Worm (Caenorhabditis elegans) whole organism, late embryonic: ENCODE measurements around the gene sec-24.1.

ENCODE experiments used
- C38D4.7 ChIP-seq: fragments of 200-800 bp; sonication (Bioruptor generic); optimal IDR thresholded peaks from 2 replicates; lab custom pipeline; 2018; ENCODE audit warnings: mild to moderate bottlenecking, missing genetic modification characterization, moderate library complexity, missing compliant biosample characterization
- F13H6.1 ChIP-seq: sonication (generic microtip); optimal IDR thresholded peaks from 2 replicates; lab custom pipeline; 2016; ENCODE audit warnings: missing genetic modification characterization, missing compliant biosample characterization
- K09A11.1 ChIP-seq: sonication (generic microtip); optimal IDR thresholded peaks from 2 replicates; lab custom pipeline; 2017; ENCODE audit warnings: antibody characterized with exemption, mild to moderate bottlenecking, missing genetic modification characterization, missing compliant biosample characterization; ENCODE audit not compliant: insufficient read depth
- T23F11.4 ChIP-seq: fragments of 200-800 bp; sonication (Bioruptor generic); optimal IDR thresholded peaks from 2 replicates; lab custom pipeline; 2018; ENCODE audit warnings: mild to moderate bottlenecking, missing genetic modification characterization, missing compliant biosample characterization
- Y22D7AL.16 ChIP-seq: sonication (generic microtip); optimal IDR thresholded peaks from 2 replicates; lab custom pipeline; 2016; ENCODE audit warnings: missing genetic modification characterization, missing compliant biosample characterization
- ahr-1 ChIP-seq: sonication (generic microtip); optimal IDR thresholded peaks from 2 replicates; lab custom pipeline; 2016; ENCODE audit warnings: missing genetic modification characterization, missing compliant biosample characterization
- ama-1 ChIP-seq: fragments of 150-350 bp; optimal IDR thresholded peaks from 2 replicates; lab custom pipeline; 2014
- ceh-14 ChIP-seq: sonication (generic microtip); optimal IDR thresholded peaks from 2 replicates; lab custom pipeline; 2016; ENCODE audit warnings: missing genotype, missing genetic modification characterization, missing compliant biosample characterization
- ceh-18 ChIP-seq: sonication (generic microtip); optimal IDR thresholded peaks from 2 replicates; lab custom pipeline; 2016; ENCODE audit warnings: missing genetic modification characterization, missing compliant biosample characterization
- ceh-19 ChIP-seq: fragments of 200-800 bp; sonication (Bioruptor generic); optimal IDR thresholded peaks from 2 replicates; lab custom pipeline; 2018; ENCODE audit warnings: mild to moderate bottlenecking, missing genetic modification characterization, missing compliant biosample characterization
- ceh-22 ChIP-seq: sonication (generic microtip); optimal IDR thresholded peaks from 2 replicates; lab custom pipeline; 2017; ENCODE audit warnings: missing biosample characterization, missing genetic modification characterization
- ceh-30 ChIP-seq: fragments of 150-350 bp; optimal IDR thresholded peaks from 2 replicates; lab custom pipeline; 2014; ENCODE audit warnings: missing biosample characterization, missing genetic modification characterization
- dve-1 ChIP-seq: sonication (generic microtip); optimal IDR thresholded peaks from 2 replicates; lab custom pipeline; 2017; ENCODE audit warnings: antibody characterized with exemption, mild to moderate bottlenecking, missing genetic modification characterization, missing compliant biosample characterization
- elt-2 ChIP-seq: sonication (generic microtip); optimal IDR thresholded peaks from 2 replicates; lab custom pipeline; 2016; ENCODE audit warnings: missing genetic modification reagents, missing genetic modification characterization, missing compliant biosample characterization
- elt-4 ChIP-seq: sonication (generic microtip); optimal IDR thresholded peaks from 2 replicates; lab custom pipeline; 2016; ENCODE audit warnings: missing genetic modification characterization, missing compliant biosample characterization
- ets-4 ChIP-seq: sonication (generic microtip); optimal IDR thresholded peaks from 2 replicates; lab custom pipeline; 2016; ENCODE audit warnings: missing genetic modification characterization, missing compliant biosample characterization
- fax-1 ChIP-seq: sonication (generic microtip); optimal IDR thresholded peaks from 2 replicates; lab custom pipeline; 2016; ENCODE audit warnings: missing genotype, missing genetic modification characterization, missing compliant biosample characterization
- fkh-10 ChIP-seq: fragments of 150-350 bp; optimal IDR thresholded peaks from 2 replicates; lab custom pipeline; 2014; ENCODE audit warnings: missing biosample characterization, missing genetic modification reagents, missing genetic modification characterization
- hlh-13 ChIP-seq: fragments of 200-800 bp; sonication (Bioruptor generic); optimal IDR thresholded peaks from 2 replicates; lab custom pipeline; 2018; ENCODE audit warnings: mild to moderate bottlenecking, missing genetic modification characterization, missing compliant biosample characterization
- hlh-15 ChIP-seq: sonication (generic microtip); optimal IDR thresholded peaks from 2 replicates; lab custom pipeline; 2016; ENCODE audit warnings: missing genetic modification characterization, missing compliant biosample characterization
- hlh-6 ChIP-seq: sonication (generic microtip); optimal IDR thresholded peaks from 2 replicates; lab custom pipeline; 2016; ENCODE audit warnings: missing genotype, missing genetic modification characterization, missing compliant biosample characterization
- lim-6 ChIP-seq: sonication (generic microtip); optimal IDR thresholded peaks from 2 replicates; lab custom pipeline; 2016; ENCODE audit warnings: missing genetic modification characterization, missing compliant biosample characterization
- madf-2 ChIP-seq: sonication (generic microtip); optimal IDR thresholded peaks from 2 replicates; lab custom pipeline; 2017; ENCODE audit warnings: missing genetic modification characterization, missing compliant biosample characterization
- nfya-1 ChIP-seq: sonication (generic microtip); optimal IDR thresholded peaks from 2 replicates; lab custom pipeline; 2017; ENCODE audit warnings: missing genetic modification characterization, mild to moderate bottlenecking, missing compliant biosample characterization, antibody characterized with exemption, moderate library complexity
- npax-4 ChIP-seq: sonication (generic microtip); optimal IDR thresholded peaks from 2 replicates; lab custom pipeline; 2016; ENCODE audit warnings: missing genetic modification characterization, missing compliant biosample characterization
- odd-2 ChIP-seq: sonication (generic microtip); optimal IDR thresholded peaks from 2 replicates; lab custom pipeline; 2017; ENCODE audit warnings: antibody characterized with exemption, mild to moderate bottlenecking, missing genetic modification characterization, missing compliant biosample characterization
- pag-3 ChIP-seq: sonication (generic microtip); optimal IDR thresholded peaks from 2 replicates; lab custom pipeline; 2016; ENCODE audit warnings: missing compliant biosample characterization, missing genetic modification characterization, borderline replicate concordance
- pax-1 ChIP-seq: fragments of 150-350 bp; optimal IDR thresholded peaks from 2 replicates; lab custom pipeline; 2014; ENCODE audit warnings: missing biosample characterization, missing genetic modification characterization
- pha-2 ChIP-seq: sonication (generic microtip); optimal IDR thresholded peaks from 2 replicates; lab custom pipeline; 2017; ENCODE audit warnings: mild to moderate bottlenecking, missing genetic modification characterization, missing compliant biosample characterization
- pqm-1 ChIP-seq: sonication (generic microtip); optimal IDR thresholded peaks from 2 replicates; lab custom pipeline; 2016; ENCODE audit warnings: missing genetic modification characterization, missing compliant biosample characterization
- pros-1 ChIP-seq: fragments of 150-350 bp; optimal IDR thresholded peaks from 2 replicates; lab custom pipeline; 2014; ENCODE audit warnings: missing biosample characterization, missing genetic modification reagents, missing genetic modification characterization
- ref-2 ChIP-seq: sonication (generic microtip); optimal IDR thresholded peaks from 2 replicates; lab custom pipeline; 2016; ENCODE audit warnings: missing genetic modification characterization, missing compliant biosample characterization
- sdc-2 ChIP-seq: sonication (generic microtip); optimal IDR thresholded peaks from 2 replicates; lab custom pipeline; 2016; ENCODE audit warnings: missing genotype, missing genetic modification characterization, missing compliant biosample characterization
- sox-4 ChIP-seq: sonication (generic microtip); optimal IDR thresholded peaks from 2 replicates; lab custom pipeline; 2017; ENCODE audit warnings: mild to moderate bottlenecking, missing genetic modification characterization, inconsistent platforms, missing compliant biosample characterization
- syd-9 ChIP-seq: sonication (generic microtip); optimal IDR thresholded peaks from 2 replicates; lab custom pipeline; 2016; ENCODE audit warnings: mild to moderate bottlenecking, missing genetic modification characterization, moderate library complexity, missing compliant biosample characterization
- ttx-3 ChIP-seq: sonication (generic microtip); optimal IDR thresholded peaks from 2 replicates; lab custom pipeline; 2016; ENCODE audit warnings: missing genetic modification reagents, missing genetic modification characterization, missing compliant biosample characterization
- unc-3 ChIP-seq, 2 experiments: fragments of 200-800 bp in 1 of 2; sonication (Bioruptor generic) in 1 of 2; sonication (generic microtip) in 1 of 2; conservative IDR thresholded peaks in 1 of 2; optimal IDR thresholded peaks in 1 of 2; 2 replicates each; pipeline versions ENCODE4 v1.3.6 to Lab custom; 2016 to 2022; ENCODE audit warnings: missing compliant biosample characterization in 2 of 2, missing genetic modification characterization in 2 of 2, missing genetic modification reagents in 1 of 2
- unc-42 ChIP-seq: sonication (generic microtip); optimal IDR thresholded peaks from 2 replicates; lab custom pipeline; 2016; ENCODE audit warnings: missing genotype, missing genetic modification characterization, missing compliant biosample characterization
- unc-86 ChIP-seq: sonication (generic microtip); optimal IDR thresholded peaks from 2 replicates; lab custom pipeline; 2016; ENCODE audit warnings: missing genetic modification characterization, missing compliant biosample characterization
- zip-5 ChIP-seq: sonication (generic microtip); optimal IDR thresholded peaks from 2 replicates; lab custom pipeline; 2016; ENCODE audit warnings: missing genetic modification characterization, missing compliant biosample characterization
- ztf-16 ChIP-seq: sonication (generic microtip); optimal IDR thresholded peaks from 2 replicates; lab custom pipeline; 2017; ENCODE audit warnings: missing genetic modification characterization, missing compliant biosample characterization

sec-24.1 gene

DNA sequence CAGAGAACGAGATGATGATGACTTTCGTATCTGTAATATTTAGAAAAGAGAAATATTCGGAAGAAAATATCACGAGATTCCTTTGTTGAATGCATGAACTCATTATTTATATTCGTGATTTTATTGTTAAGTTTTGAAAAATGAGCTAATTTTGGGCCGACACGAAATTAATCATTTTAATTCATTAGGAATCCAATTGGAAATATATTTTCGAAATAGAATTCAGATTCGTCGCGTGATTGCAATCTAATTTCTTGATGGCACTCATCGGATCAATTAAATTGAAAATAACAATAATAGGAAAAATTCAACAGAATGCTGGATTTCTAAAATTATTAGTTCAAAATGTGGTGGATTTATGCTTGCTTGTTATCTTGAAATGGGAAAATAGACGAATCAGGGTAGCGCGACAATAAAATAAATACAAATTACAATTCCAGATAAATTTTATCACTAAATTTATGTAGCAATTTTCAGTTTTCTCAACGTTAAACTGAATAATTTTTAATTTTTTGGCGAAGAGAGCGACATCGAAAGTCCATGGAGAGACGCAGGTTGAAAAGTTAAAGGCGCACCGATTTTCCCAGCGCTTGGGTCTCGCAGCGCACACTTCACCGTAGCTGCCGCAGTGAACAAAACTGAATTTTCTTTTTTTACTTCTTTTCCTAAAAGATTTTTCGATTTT is 35.9 kb upstream of the sec-24.1 start (continued):
- TF ChIP-seq C38D4.7 (GFP tag; lab: Kevin White, UChicago) (no peak), fax-1 (tag; lab: Kevin White, UChicago) (no peak), unc-86 (tag; lab: Kevin White, UChicago) (no peak), elt-2 (tag; lab: Kevin White, UChicago) (no peak), ceh-30 (tag; lab: Kevin White, UChicago) (no peak), T23F11.4 (GFP tag; lab: Kevin White, UChicago) (no peak), unc-3 (GFP tag; conservative IDR thresholded peaks at IDR 0.05; lab: Robert Waterston, UW) (no peak), unc-3 (tag; optimal IDR thresholded peaks at IDR 0.05; lab: Kevin White, UChicago) (no peak), dve-1 (no peak), pax-1 (tag; lab: Kevin White, UChicago) (no peak), sox-4 (tag; lab: Kevin White, UChicago) (peak; percentile 16), unc-42 (peak; percentile 50), pag-3 (no peak), lim-6 (tag; lab: Kevin White, UChicago) (no peak), syd-9 (tag; lab: Kevin White, UChicago) (no peak), pros-1 (tag; lab: Kevin White, UChicago) (no peak), hlh-13 (no peak), K09A11.1 (tag; lab: Kevin White, UChicago) (no peak), hlh-6 (tag; lab: Kevin White, UChicago) (no peak), ets-4 (tag; lab: Kevin White, UChicago) (no peak), ceh-22 (no peak), ref-2 (tag; lab: Kevin White, UChicago) (no peak), Y22D7AL.16 (no peak), zip-5 (tag; lab: Kevin White, UChicago) (no peak), ztf-16 (tag; lab: Kevin White, UChicago) (no peak), pqm-1 (no peak), odd-2 (tag; lab: Kevin White, UChicago) (no peak), madf-2 (tag; lab: Kevin White, UChicago) (no peak), npax-4 (tag; lab: Kevin White, UChicago) (no peak), F13H6.1 (tag; lab: Kevin White, UChicago) (no peak), sdc-2 (tag; lab: Kevin White, UChicago) (peak; percentile 5), ceh-19 (GFP tag; lab: Kevin White, UChicago) (no peak), hlh-15 (tag; lab: Kevin White, UChicago) (no peak)

- no peak for TF ChIP-seq fkh-10 (GFP tag; lab: Kevin White, UChicago)
- no peak for TF ChIP-seq ceh-30 (tag; lab: Kevin White, UChicago)
- no peak for TF ChIP-seq ttx-3 (tag; lab: Kevin White, UChicago)
- no peak for TF ChIP-seq syd-9 (tag; lab: Kevin White, UChicago)
- no peak for TF ChIP-seq ahr-1
- no peak for TF ChIP-seq pros-1 (tag; lab: Kevin White, UChicago)
- no peak for TF ChIP-seq madf-2 (tag; lab: Kevin White, UChicago)
- no peak for TF ChIP-seq ceh-14 (tag; lab: Kevin White, UChicago)
- TF ChIP-seq pqm-1 = no peak
- TF ChIP-seq sox-4 (tag; lab: Kevin White, UChicago) = no peak
- TF ChIP-seq elt-4 (tag; lab: Kevin White, UChicago) = no peak
- no peak for TF ChIP-seq pag-3
- TF ChIP-seq ama-1 (lab: Kevin White, UChicago) = no peak
- no peak for TF ChIP-seq pha-2 (tag; lab: Kevin White, UChicago)
- no peak for TF ChIP-seq nfya-1
- no peak for TF ChIP-seq ceh-18
Observed at ce11 chrIV:11599717-11600116, 33.7 kb upstream of the sec-24.1 start.
